Worm (Caenorhabditis elegans) whole organism, L1 larva: ENCODE results near the gene M60.4.

Source experiments
- C16A3.4 ChIP-seq: fragments of 150-350 bp; optimal IDR thresholded peaks from 2 replicates; lab custom pipeline; 2014; ENCODE audit warnings: missing biosample characterization, missing genetic modification characterization
- F16B12.6 ChIP-seq: fragments of 150-350 bp; optimal IDR thresholded peaks from 2 replicates; lab custom pipeline; 2014; ENCODE audit warnings: missing biosample characterization, missing genetic modification characterization
- Y116A8C.19 ChIP-seq: sonication (generic microtip); optimal IDR thresholded peaks from 2 replicates; lab custom pipeline; 2016; ENCODE audit warnings: missing compliant biosample characterization, missing genetic modification characterization, borderline replicate concordance
- alr-1 ChIP-seq: fragments of 200-800 bp; sonication (Bioruptor generic); optimal IDR thresholded peaks from 2 replicates; lab custom pipeline; 2018; ENCODE audit warnings: borderline replicate concordance, mild to moderate bottlenecking, missing genetic modification characterization, missing compliant biosample characterization
- aly-2 ChIP-seq: fragments of 150-350 bp; optimal IDR thresholded peaks from 2 replicates; lab custom pipeline; 2014; ENCODE audit warnings: missing biosample characterization, missing genetic modification characterization
- blmp-1 ChIP-seq: fragments of 150-350 bp; optimal IDR thresholded peaks from 2 replicates; lab custom pipeline; 2014; ENCODE audit warnings: missing biosample characterization, missing genetic modification characterization
- ceh-8 ChIP-seq: fragments of 200-800 bp; sonication (Bioruptor generic); optimal IDR thresholded peaks from 2 replicates; lab custom pipeline; 2018; ENCODE audit warnings: mild to moderate bottlenecking, missing genetic modification characterization, moderate library complexity, missing compliant biosample characterization
- ceh-82 ChIP-seq, 3 experiments: fragments of 150-350 bp in 1 of 3; sonication (generic microtip) in 2 of 3; optimal IDR thresholded peaks; 2 replicates each; lab custom pipeline; 2014 to 2017; ENCODE audit warnings: missing biosample characterization in 3 of 3, missing genetic modification characterization in 3 of 3
- ceh-88 ChIP-seq: fragments of 200-800 bp; sonication (Bioruptor generic); IDR thresholded peaks from 2 replicates; pipeline ENCODE4 v1.3.6; 2022; ENCODE audit warnings: missing genetic modification characterization, missing compliant biosample characterization
- ces-1 ChIP-seq: fragments of 150-350 bp; optimal IDR thresholded peaks from 2 replicates; lab custom pipeline; 2014; ENCODE audit warnings: missing biosample characterization, missing genetic modification reagents, missing genetic modification characterization
- dpl-1 ChIP-seq, 3 experiments: fragments of 150-350 bp in 2 of 3; sonication (generic microtip) in 1 of 3; optimal IDR thresholded peaks; 2 replicates each; lab custom pipeline; 2014 to 2017; ENCODE audit warnings: missing biosample characterization in 3 of 3, missing genetic modification characterization in 3 of 3, missing genetic modification reagents in 3 of 3
- efl-1 ChIP-seq, 4 experiments: fragments of 150-350 bp; optimal IDR thresholded peaks in 3 of 4; peaks in 1 of 4; 1 replicate in 1 of 4; 2 replicates in 3 of 4; lab custom pipeline; 2014; ENCODE audit warnings: missing biosample characterization in 2 of 4, missing genetic modification characterization in 2 of 4, missing genetic modification reagents in 2 of 4
- efl-3 ChIP-seq: fragments of 200-800 bp; sonication (Bioruptor generic); optimal IDR thresholded peaks from 2 replicates; lab custom pipeline; 2018; ENCODE audit warnings: mild to moderate bottlenecking, missing genetic modification characterization, missing compliant biosample characterization
- elt-2 ChIP-seq: sonication (generic microtip); optimal IDR thresholded peaks from 2 replicates; lab custom pipeline; 2016; ENCODE audit warnings: missing genetic modification characterization, mild to moderate bottlenecking, inconsistent platforms, missing compliant biosample characterization, missing genetic modification reagents
- elt-3 ChIP-seq, 6 experiments: fragments of 150-350 bp in 1 of 6; sonication (generic microtip); optimal IDR thresholded peaks; 2 replicates each; lab custom pipeline; 2017 to 2018; ENCODE audit warnings: missing biosample characterization in 6 of 6, missing genetic modification characterization in 6 of 6, inconsistent platforms in 1 of 6
- ets-5 ChIP-seq: fragments of 200-800 bp; sonication (Bioruptor generic); IDR thresholded peaks from 2 replicates; pipeline ENCODE4 v1.3.6; 2022; ENCODE audit warnings: missing genetic modification characterization, missing compliant biosample characterization
- fkh-10 ChIP-seq: sonication (generic microtip); optimal IDR thresholded peaks from 2 replicates; lab custom pipeline; 2017; ENCODE audit warnings: missing biosample characterization, missing genetic modification reagents, missing genetic modification characterization
- fkh-4 ChIP-seq: sonication (generic microtip); optimal IDR thresholded peaks from 2 replicates; lab custom pipeline; 2016; ENCODE audit warnings: missing compliant biosample characterization, missing genetic modification characterization, borderline replicate concordance
- fkh-8 ChIP-seq: sonication (generic microtip); optimal IDR thresholded peaks from 2 replicates; lab custom pipeline; 2016; ENCODE audit warnings: mild to moderate bottlenecking, missing genetic modification characterization, missing compliant biosample characterization
- fos-1 ChIP-seq: fragments of 150-350 bp; optimal IDR thresholded peaks from 2 replicates; lab custom pipeline; 2014; ENCODE audit warnings: missing biosample characterization, missing genetic modification characterization
- hlh-4 ChIP-seq: sonication (generic microtip); optimal IDR thresholded peaks from 2 replicates; lab custom pipeline; 2016; ENCODE audit warnings: mild to moderate bottlenecking, missing genetic modification characterization, missing compliant biosample characterization
- irx-1 ChIP-seq: sonication (generic microtip); optimal IDR thresholded peaks from 2 replicates; lab custom pipeline; 2016; ENCODE audit warnings: missing genetic modification characterization, missing compliant biosample characterization
- jun-1 ChIP-seq: fragments of 150-350 bp; optimal IDR thresholded peaks from 2 replicates; lab custom pipeline; 2014; ENCODE audit warnings: missing biosample characterization, missing genetic modification reagents, missing genetic modification characterization
- lin-14 ChIP-seq: fragments of 200-800 bp; sonication (Bioruptor generic); optimal IDR thresholded peaks from 2 replicates; lab custom pipeline; 2018; ENCODE audit warnings: mild to moderate bottlenecking, missing genetic modification characterization, moderate library complexity, missing compliant biosample characterization
- lin-39 ChIP-seq: fragments of 150-350 bp; optimal IDR thresholded peaks from 2 replicates; lab custom pipeline; 2014; ENCODE audit warnings: missing biosample characterization, missing genetic modification reagents, missing genetic modification characterization
- lir-3 ChIP-seq: sonication (generic microtip); optimal IDR thresholded peaks from 2 replicates; lab custom pipeline; 2016; ENCODE audit warnings: mild to moderate bottlenecking, missing genetic modification characterization, moderate library complexity, missing compliant biosample characterization; ENCODE audit not compliant: poor library complexity
- lsy-2 ChIP-seq, 2 experiments: fragments of 150-350 bp; optimal IDR thresholded peaks; 2 replicates each; lab custom pipeline; 2014; ENCODE audit warnings: missing biosample characterization in 2 of 2, missing genetic modification characterization in 2 of 2
- mab-9 ChIP-seq: fragments of 200-800 bp; sonication (Bioruptor generic); IDR thresholded peaks from 2 replicates; pipeline ENCODE4 v1.3.6; 2022; ENCODE audit warnings: missing genetic modification reagents, missing genetic modification characterization, missing compliant biosample characterization
- mep-1 ChIP-seq: fragments of 150-350 bp; optimal IDR thresholded peaks from 2 replicates; lab custom pipeline; 2014; ENCODE audit warnings: missing biosample characterization, missing genetic modification characterization
- nhr-11 ChIP-seq: fragments of 150-350 bp; optimal IDR thresholded peaks from 2 replicates; lab custom pipeline; 2014; ENCODE audit warnings: missing biosample characterization, missing genetic modification characterization
- nhr-19 ChIP-seq: fragments of 200-800 bp; sonication (Bioruptor generic); conservative IDR thresholded peaks from 2 replicates; pipeline ENCODE4 v1.3.6; 2022; ENCODE audit warnings: missing genetic modification characterization, missing compliant biosample characterization
- nhr-20 ChIP-seq: sonication (generic microtip); optimal IDR thresholded peaks from 2 replicates; lab custom pipeline; 2016; ENCODE audit warnings: mild to moderate bottlenecking, missing genetic modification characterization, missing compliant biosample characterization
- nhr-237 ChIP-seq: fragments of 150-350 bp; optimal IDR thresholded peaks from 2 replicates; lab custom pipeline; 2014; ENCODE audit warnings: missing biosample characterization, missing genetic modification characterization
- nhr-28 ChIP-seq: fragments of 150-350 bp; optimal IDR thresholded peaks from 2 replicates; lab custom pipeline; 2014; ENCODE audit warnings: missing biosample characterization, missing genetic modification characterization
- nhr-47 ChIP-seq: sonication (generic microtip); optimal IDR thresholded peaks from 2 replicates; lab custom pipeline; 2016; ENCODE audit warnings: mild to moderate bottlenecking, missing genetic modification characterization, moderate library complexity, missing compliant biosample characterization
- nhr-76 ChIP-seq: sonication (generic microtip); optimal IDR thresholded peaks from 2 replicates; lab custom pipeline; 2017; ENCODE audit warnings: missing biosample characterization, missing genetic modification characterization
- nhr-85 ChIP-seq: sonication (generic microtip); peaks from one replicate; lab custom pipeline; 2016; ENCODE audit warnings: missing genetic modification characterization, inconsistent platforms, missing compliant biosample characterization
- nhr-90 ChIP-seq: sonication (generic microtip); optimal IDR thresholded peaks from 2 replicates; lab custom pipeline; 2016; ENCODE audit warnings: mild to moderate bottlenecking, missing genetic modification characterization, missing compliant biosample characterization; ENCODE audit not compliant: poor library complexity
- rnt-1 ChIP-seq: sonication (generic microtip); optimal IDR thresholded peaks from 2 replicates; lab custom pipeline; 2016; ENCODE audit warnings: mild to moderate bottlenecking, missing genetic modification characterization, moderate library complexity, missing compliant biosample characterization
- snpc-4 ChIP-seq: fragments of 150-350 bp; optimal IDR thresholded peaks from 2 replicates; lab custom pipeline; 2014; ENCODE audit warnings: missing biosample characterization, missing genetic modification characterization
- sox-4 ChIP-seq: sonication (generic microtip); optimal IDR thresholded peaks from 2 replicates; lab custom pipeline; 2016; ENCODE audit warnings: missing genetic modification characterization, missing compliant biosample characterization
- sup-37 ChIP-seq: fragments of 200-800 bp; sonication (Bioruptor generic); optimal IDR thresholded peaks from 2 replicates; lab custom pipeline; 2018; ENCODE audit warnings: mild to moderate bottlenecking, missing genetic modification characterization, missing compliant biosample characterization
- swsn-7 ChIP-seq: sonication (generic microtip); optimal IDR thresholded peaks from 2 replicates; lab custom pipeline; 2016; ENCODE audit warnings: missing genetic modification characterization, missing compliant biosample characterization
- unc-30 ChIP-seq: sonication (generic microtip); optimal IDR thresholded peaks from 2 replicates; lab custom pipeline; 2017; ENCODE audit warnings: missing biosample characterization, missing genetic modification characterization
- unc-62 ChIP-seq: fragments of 150-350 bp; optimal IDR thresholded peaks from 2 replicates; lab custom pipeline; 2014; ENCODE audit warnings: missing biosample characterization, missing genetic modification reagents, missing genetic modification characterization
- unc-86 ChIP-seq: sonication (generic microtip); optimal IDR thresholded peaks from 2 replicates; lab custom pipeline; 2016; ENCODE audit warnings: missing genetic modification characterization, missing compliant biosample characterization
- unc-98 ChIP-seq: fragments of 200-800 bp; sonication (Bioruptor generic); IDR thresholded peaks from 2 replicates; pipeline ENCODE4 v1.3.6; 2022; ENCODE audit warnings: missing genetic modification characterization, missing compliant biosample characterization
- zag-1 ChIP-seq: fragments of 150-350 bp; optimal IDR thresholded peaks from 2 replicates; lab custom pipeline; 2014; ENCODE audit warnings: missing biosample characterization, missing genetic modification characterization
- ztf-11 ChIP-seq, 2 experiments: sonication (generic microtip); optimal IDR thresholded peaks; 2 replicates each; lab custom pipeline; 2016 to 2017; ENCODE audit warnings: missing genetic modification characterization in 2 of 2, missing biosample characterization in 1 of 2, missing compliant biosample characterization in 1 of 2
- ztf-4 ChIP-seq: fragments of 150-350 bp; optimal IDR thresholded peaks from 2 replicates; lab custom pipeline; 2014; ENCODE audit warnings: missing biosample characterization, missing genetic modification characterization

Gene M60.4

ce11 chrX:8255433-8255832 is 19.3 kb upstream of the M60.4 start (continued):
- TF ChIP-seq fkh-4 (tag; lab: Kevin White, UChicago) (no peak), aly-2 (tag; lab: Kevin White, UChicago) (no peak), fos-1 (no peak), nhr-76 (tag; lab: Kevin White, UChicago) (no peak), C16A3.4 (tag; lab: Kevin White, UChicago) (no peak), unc-98 (GFP tag; lab: Robert Waterston, UW) (no peak), unc-86 (tag; lab: Kevin White, UChicago) (no peak), nhr-85 (tag; lab: Kevin White, UChicago) (peak; percentile 85), snpc-4 (tag; lab: Kevin White, UChicago) (no peak), efl-1 (optimal IDR thresholded peaks at IDR 0.05; lab: Kevin White, UChicago) (no peak), efl-1 (GFP tag; optimal IDR thresholded peaks at IDR 0.05 in 1 of 2; lab: Kevin White, UChicago) (peak in 1 of 2 experiments; percentile 90), ceh-88 (GFP tag; lab: Robert Waterston, UW) (no peak), elt-3 (tag; optimal IDR thresholded peaks at IDR 0.05; lab: Kevin White, UChicago) (peak in 1 of 6 experiments; percentile 70), Y116A8C.19 (tag; lab: Kevin White, UChicago) (no peak)

- TF ChIP-seq lir-3 (tag; lab: Kevin White, UChicago) (no peak), fos-1 (peak; percentile 16), fkh-10 (GFP tag; lab: Kevin White, UChicago) (peak; percentile 33), mep-1 (tag; lab: Kevin White, UChicago) (peak; percentile 64), blmp-1 (tag; lab: Kevin White, UChicago) (peak; percentile 76), nhr-85 (tag; lab: Kevin White, UChicago) (peak; percentile 87), unc-98 (GFP tag; lab: Robert Waterston, UW) (no peak), jun-1 (tag; lab: Kevin White, UChicago) (no peak), elt-3 (tag; optimal IDR thresholded peaks at IDR 0.05; lab: Kevin White, UChicago) (no peak), dpl-1 (GFP tag; optimal IDR thresholded peaks at IDR 0.05; lab: Kevin White, UChicago) (no peak), ceh-88 (GFP tag; lab: Robert Waterston, UW) (no peak), ztf-11 (tag; optimal IDR thresholded peaks at IDR 0.05; lab: Kevin White, UChicago) (no peak), irx-1 (tag; lab: Kevin White, UChicago) (no peak), ztf-4 (tag; lab: Kevin White, UChicago) (no peak), sup-37 (no peak), nhr-20 (peak; percentile 48), ceh-82 (tag; optimal IDR thresholded peaks at IDR 0.05; lab: Kevin White, UChicago) (peak in 1 of 3 experiments; percentile 73), ets-5 (GFP tag; lab: Robert Waterston, UW) (no peak), lin-14 (peak; percentile 84), lin-39 (tag; lab: Kevin White, UChicago) (no peak), fkh-8 (peak; percentile 33), nhr-28 (no peak), lsy-2 (tag; optimal IDR thresholded peaks at IDR 0.05; lab: Kevin White, UChicago) (peak in 1 of 2 experiments; percentile 42), nhr-47 (tag; lab: Kevin White, UChicago) (peak; percentile 60), elt-2 (tag; lab: Kevin White, UChicago) (no peak), nhr-19 (GFP tag; lab: Robert Waterston, UW) (0 out of 2 replicates have a peak, but pooled peaks have one; percentile 18), hlh-4 (tag; lab: Kevin White, UChicago) (no peak), nhr-11 (tag; lab: Kevin White, UChicago) (no peak), F16B12.6 (tag; lab: Kevin White, UChicago) (no peak), ceh-8 (GFP tag; lab: Kevin White, UChicago) (no peak), alr-1 (tag; lab: Kevin White, UChicago) (no peak), nhr-90 (tag; lab: Kevin White, UChicago) (peak; percentile 27), C16A3.4 (tag; lab: Kevin White, UChicago) (no peak), rnt-1 (tag; lab: Kevin White, UChicago) (peak; percentile 7), swsn-7 (peak; percentile 49), zag-1 (tag; lab: Kevin White, UChicago) (no peak), unc-30 (no peak), ces-1 (no peak), nhr-237 (tag; lab: Kevin White, UChicago) (no peak), snpc-4 (tag; lab: Kevin White, UChicago) (no peak), unc-62 (GFP tag; lab: Kevin White, UChicago) (no peak), efl-3 (GFP tag; lab: Kevin White, UChicago) (no peak), sox-4 (tag; lab: Kevin White, UChicago) (peak; percentile 29), mab-9 (GFP tag; lab: Robert Waterston, UW) (no peak)
Measured at ce11 chrX:8252293-8252692, 16.2 kb upstream of the M60.4 start, which contains the start of gene M60.6. Gene M60.6, minus strand, starts transcription at chrX:8252458.
